Worm (Caenorhabditis elegans): Measurements from ENCODE around the gene lbp-8.
A peak's percentile ranks its signal among the peaks of the same experiment; 100 is the strongest.

The lbp-8 gene

ce11 chrV:13891489-13891888 is 916 bp downstream of the lbp-8 start:
- TF ChIP-seq Y22D7AL.16 (tag; optimal IDR thresholded peaks at IDR 0.05) (no peak), syd-9 (tag; optimal IDR thresholded peaks at IDR 0.05) (no peak), ztf-16 (tag; optimal IDR thresholded peaks at IDR 0.05) (no peak), F13H6.1 (tag; optimal IDR thresholded peaks at IDR 0.05) (no peak), unc-86 (tag; optimal IDR thresholded peaks at IDR 0.05) (no peak), pha-4 (tag; optimal IDR thresholded peaks at IDR 0.05) (no peak), ceh-9 (tag; optimal IDR thresholded peaks at IDR 0.05) (no peak), gmeb-2 (tag; optimal IDR thresholded peaks at IDR 0.05) (no peak), ceh-6 (GFP tag; optimal IDR thresholded peaks at IDR 0.05) (no peak), che-1 (tag; optimal IDR thresholded peaks at IDR 0.05) (no peak), madf-2 (tag; optimal IDR thresholded peaks at IDR 0.05) (no peak), pag-3 (tag; optimal IDR thresholded peaks at IDR 0.05; ENCODE audit: borderline replicate concordance) (no peak), ref-2 (tag; optimal IDR thresholded peaks at IDR 0.05) (no peak), C38D4.7 (GFP tag; optimal IDR thresholded peaks at IDR 0.05) (no peak), ceh-14 (tag; optimal IDR thresholded peaks at IDR 0.05) (no peak), ceh-2 (tag; optimal IDR thresholded peaks at IDR 0.05) (no peak), ahr-1 (tag; optimal IDR thresholded peaks at IDR 0.05) (no peak), sox-4 (tag; optimal IDR thresholded peaks at IDR 0.05) (no peak)

- peak; percentile 31 for TF ChIP-seq tbx-2 (tag; optimal IDR thresholded peaks at IDR 0.05)
- TF ChIP-seq ceh-48 (tag; optimal IDR thresholded peaks at IDR 0.05), result no peak
- peak; percentile 46 for TF ChIP-seq elt-2 (tag; optimal IDR thresholded peaks at IDR 0.05)
- no peak for TF ChIP-seq ttx-3 (tag; optimal IDR thresholded peaks at IDR 0.05)
Observed at ce11 chrV:13892457-13893375, 2.1 kb downstream of the lbp-8 start, which contains the start of gene sptl-3. Gene sptl-3, plus strand, starts transcription at chrV:13893325.

- TF ChIP-seq ceh-18 (tag; optimal IDR thresholded peaks at IDR 0.05) (no peak), ceh-48 (tag; optimal IDR thresholded peaks at IDR 0.05) (no peak), elt-2 (tag; optimal IDR thresholded peaks at IDR 0.05) (peak; percentile 51), fkh-10 (GFP tag; optimal IDR thresholded peaks at IDR 0.05) (no peak), dve-1 (tag; optimal IDR thresholded peaks at IDR 0.05) (no peak), ceh-14 (tag; optimal IDR thresholded peaks at IDR 0.05) (no peak), nhr-232 (tag; optimal IDR thresholded peaks at IDR 0.05) (no peak), unc-3 (GFP tag; conservative IDR thresholded peaks at IDR 0.05) (no peak), unc-3 (tag; optimal IDR thresholded peaks at IDR 0.05) (no peak)
Observed at ce11 chrV:13893583-13893982, 3.0 kb downstream of the lbp-8 start.

ce11 chrV:13898356-13898755 is 7.8 kb downstream of the lbp-8 start, which contains the start of gene cyp-35C1:
Gene cyp-35C1, minus strand, starts transcription at chrV:13898487.
- TF ChIP-seq ceh-48 (tag; optimal IDR thresholded peaks at IDR 0.05) (no peak), madf-2 (tag; optimal IDR thresholded peaks at IDR 0.05) (no peak), nhr-232 (tag; optimal IDR thresholded peaks at IDR 0.05) (no peak), elt-2 (tag; optimal IDR thresholded peaks at IDR 0.05) (peak; percentile 22)

- TF ChIP-seq ceh-6 (GFP tag; optimal IDR thresholded peaks at IDR 0.05), result no peak
- TF ChIP-seq fkh-10 (GFP tag; optimal IDR thresholded peaks at IDR 0.05), result no peak
- no peak for TF ChIP-seq odd-2 (tag; optimal IDR thresholded peaks at IDR 0.05)
- TF ChIP-seq sox-2 (GFP tag; IDR thresholded peaks at IDR 0.05), result no peak
- TF ChIP-seq gmeb-2 (tag; optimal IDR thresholded peaks at IDR 0.05), result no peak
- no peak for TF ChIP-seq ref-2 (tag; optimal IDR thresholded peaks at IDR 0.05)
- TF ChIP-seq tbx-2 (tag; optimal IDR thresholded peaks at IDR 0.05), result no peak
- no peak for TF ChIP-seq ets-4 (tag; optimal IDR thresholded peaks at IDR 0.05)
- no peak for TF ChIP-seq zip-5 (tag; optimal IDR thresholded peaks at IDR 0.05)
- no peak for TF ChIP-seq che-1 (tag; optimal IDR thresholded peaks at IDR 0.05)
- no peak for TF ChIP-seq F13H6.1 (tag; optimal IDR thresholded peaks at IDR 0.05)
- no peak for TF ChIP-seq ceh-18 (tag; optimal IDR thresholded peaks at IDR 0.05)
- no peak for TF ChIP-seq npax-4 (tag; optimal IDR thresholded peaks at IDR 0.05)
- TF ChIP-seq Y22D7AL.16 (tag; optimal IDR thresholded peaks at IDR 0.05), result no peak
- no peak for TF ChIP-seq hlh-8 (tag; optimal IDR thresholded peaks at IDR 0.05)
- TF ChIP-seq eyg-1 (tag; optimal IDR thresholded peaks at IDR 0.05), result no peak
- TF ChIP-seq ceh-31 (tag; optimal IDR thresholded peaks at IDR 0.05), result no peak
- no peak for TF ChIP-seq unc-42 (tag; optimal IDR thresholded peaks at IDR 0.05)
- TF ChIP-seq hlh-15 (tag; optimal IDR thresholded peaks at IDR 0.05), result no peak
Observed at ce11 chrV:13899213-13899612, 8.6 kb downstream of the lbp-8 start, which contains the start of gene oac-3. Gene oac-3, plus strand, starts transcription at chrV:13899513.
